Worm (Caenorhabditis elegans) whole organism, L1 larva: ENCODE data around the gene hpo-28.

Experiments
- F16B12.6 ChIP-seq: fragments of 150-350 bp; optimal IDR thresholded peaks from 2 replicates; lab custom pipeline; 2014; ENCODE audit warnings: missing biosample characterization, missing genetic modification characterization
- aha-1 ChIP-seq: fragments of 150-350 bp; optimal IDR thresholded peaks from 2 replicates; lab custom pipeline; 2014; ENCODE audit warnings: missing biosample characterization, missing genetic modification characterization
- aly-2 ChIP-seq: fragments of 150-350 bp; optimal IDR thresholded peaks from 2 replicates; lab custom pipeline; 2014; ENCODE audit warnings: missing biosample characterization, missing genetic modification characterization
- ceh-63 ChIP-seq: fragments of 200-800 bp; sonication (Bioruptor generic); optimal IDR thresholded peaks from 2 replicates; lab custom pipeline; 2018; ENCODE audit warnings: mild to moderate bottlenecking, missing genetic modification characterization, missing compliant biosample characterization
- ceh-8 ChIP-seq: fragments of 200-800 bp; sonication (Bioruptor generic); optimal IDR thresholded peaks from 2 replicates; lab custom pipeline; 2018; ENCODE audit warnings: mild to moderate bottlenecking, missing genetic modification characterization, moderate library complexity, missing compliant biosample characterization
- ceh-82 ChIP-seq, 3 experiments: fragments of 150-350 bp in 1 of 3; sonication (generic microtip) in 2 of 3; optimal IDR thresholded peaks; 2 replicates each; lab custom pipeline; 2014 to 2017; ENCODE audit warnings: missing biosample characterization in 3 of 3, missing genetic modification characterization in 3 of 3
- efl-1 ChIP-seq, 4 experiments: fragments of 150-350 bp; optimal IDR thresholded peaks in 3 of 4; peaks in 1 of 4; 1 replicate in 1 of 4; 2 replicates in 3 of 4; lab custom pipeline; 2014; ENCODE audit warnings: missing biosample characterization in 2 of 4, missing genetic modification characterization in 2 of 4, missing genetic modification reagents in 2 of 4
- efl-3 ChIP-seq: fragments of 200-800 bp; sonication (Bioruptor generic); optimal IDR thresholded peaks from 2 replicates; lab custom pipeline; 2018; ENCODE audit warnings: mild to moderate bottlenecking, missing genetic modification characterization, missing compliant biosample characterization
- elt-2 ChIP-seq: sonication (generic microtip); optimal IDR thresholded peaks from 2 replicates; lab custom pipeline; 2016; ENCODE audit warnings: missing genetic modification characterization, mild to moderate bottlenecking, inconsistent platforms, missing compliant biosample characterization, missing genetic modification reagents
- elt-3 ChIP-seq, 6 experiments: fragments of 150-350 bp in 1 of 6; sonication (generic microtip); optimal IDR thresholded peaks; 2 replicates each; lab custom pipeline; 2017 to 2018; ENCODE audit warnings: missing biosample characterization in 6 of 6, missing genetic modification characterization in 6 of 6, inconsistent platforms in 1 of 6
- fos-1 ChIP-seq: fragments of 150-350 bp; optimal IDR thresholded peaks from 2 replicates; lab custom pipeline; 2014; ENCODE audit warnings: missing biosample characterization, missing genetic modification characterization
- grh-1 ChIP-seq: fragments of 200-800 bp; sonication (Bioruptor generic); IDR thresholded peaks from 2 replicates; pipeline ENCODE4 v1.3.6; 2022; ENCODE audit warnings: missing genetic modification reagents, missing genetic modification characterization, missing compliant biosample characterization
- irx-1 ChIP-seq: sonication (generic microtip); optimal IDR thresholded peaks from 2 replicates; lab custom pipeline; 2016; ENCODE audit warnings: missing genetic modification characterization, missing compliant biosample characterization
- lin-14 ChIP-seq: fragments of 200-800 bp; sonication (Bioruptor generic); optimal IDR thresholded peaks from 2 replicates; lab custom pipeline; 2018; ENCODE audit warnings: mild to moderate bottlenecking, missing genetic modification characterization, moderate library complexity, missing compliant biosample characterization
- lin-15B ChIP-seq: fragments of 150-350 bp; sonication (generic microtip); optimal IDR thresholded peaks from 3 replicates; lab custom pipeline; 2014; ENCODE audit warnings: missing biosample characterization, missing genetic modification characterization
- lin-35 ChIP-seq, 2 experiments: fragments of 150-350 bp; optimal IDR thresholded peaks; 2 replicates each; lab custom pipeline; 2014; ENCODE audit warnings: missing biosample characterization in 2 of 2, missing genetic modification characterization in 2 of 2, missing genetic modification reagents in 2 of 2
- lir-3 ChIP-seq: sonication (generic microtip); optimal IDR thresholded peaks from 2 replicates; lab custom pipeline; 2016; ENCODE audit warnings: mild to moderate bottlenecking, missing genetic modification characterization, moderate library complexity, missing compliant biosample characterization; ENCODE audit not compliant: poor library complexity
- mab-9 ChIP-seq: fragments of 200-800 bp; sonication (Bioruptor generic); IDR thresholded peaks from 2 replicates; pipeline ENCODE4 v1.3.6; 2022; ENCODE audit warnings: missing genetic modification reagents, missing genetic modification characterization, missing compliant biosample characterization
- nhr-11 ChIP-seq: fragments of 150-350 bp; optimal IDR thresholded peaks from 2 replicates; lab custom pipeline; 2014; ENCODE audit warnings: missing biosample characterization, missing genetic modification characterization
- nhr-12 ChIP-seq: sonication (generic microtip); optimal IDR thresholded peaks from 2 replicates; lab custom pipeline; 2017; ENCODE audit warnings: missing biosample characterization, missing genetic modification characterization
- nhr-19 ChIP-seq: fragments of 200-800 bp; sonication (Bioruptor generic); conservative IDR thresholded peaks from 2 replicates; pipeline ENCODE4 v1.3.6; 2022; ENCODE audit warnings: missing genetic modification characterization, missing compliant biosample characterization
- nhr-28 ChIP-seq: fragments of 150-350 bp; optimal IDR thresholded peaks from 2 replicates; lab custom pipeline; 2014; ENCODE audit warnings: missing biosample characterization, missing genetic modification characterization
- nhr-76 ChIP-seq: sonication (generic microtip); optimal IDR thresholded peaks from 2 replicates; lab custom pipeline; 2017; ENCODE audit warnings: missing biosample characterization, missing genetic modification characterization
- nhr-84 ChIP-seq: sonication (generic microtip); optimal IDR thresholded peaks from 2 replicates; lab custom pipeline; 2017; ENCODE audit warnings: missing biosample characterization, missing genetic modification characterization
- nhr-90 ChIP-seq: sonication (generic microtip); optimal IDR thresholded peaks from 2 replicates; lab custom pipeline; 2016; ENCODE audit warnings: mild to moderate bottlenecking, missing genetic modification characterization, missing compliant biosample characterization; ENCODE audit not compliant: poor library complexity
- pqm-1 ChIP-seq: sonication (generic microtip); optimal IDR thresholded peaks from 3 replicates; lab custom pipeline; 2017; ENCODE audit warnings: missing biosample characterization, missing genetic modification characterization
- sox-4 ChIP-seq: sonication (generic microtip); optimal IDR thresholded peaks from 2 replicates; lab custom pipeline; 2016; ENCODE audit warnings: missing genetic modification characterization, missing compliant biosample characterization
- sptf-1 ChIP-seq: fragments of 150-350 bp; optimal IDR thresholded peaks from 2 replicates; lab custom pipeline; 2014; ENCODE audit warnings: missing biosample characterization, missing genetic modification characterization
- sup-37 ChIP-seq: fragments of 200-800 bp; sonication (Bioruptor generic); optimal IDR thresholded peaks from 2 replicates; lab custom pipeline; 2018; ENCODE audit warnings: mild to moderate bottlenecking, missing genetic modification characterization, missing compliant biosample characterization
- swsn-7 ChIP-seq: sonication (generic microtip); optimal IDR thresholded peaks from 2 replicates; lab custom pipeline; 2016; ENCODE audit warnings: missing genetic modification characterization, missing compliant biosample characterization
- unc-30 ChIP-seq: sonication (generic microtip); optimal IDR thresholded peaks from 2 replicates; lab custom pipeline; 2017; ENCODE audit warnings: missing biosample characterization, missing genetic modification characterization
- unc-86 ChIP-seq: sonication (generic microtip); optimal IDR thresholded peaks from 2 replicates; lab custom pipeline; 2016; ENCODE audit warnings: missing genetic modification characterization, missing compliant biosample characterization
- ztf-11 ChIP-seq, 2 experiments: sonication (generic microtip); optimal IDR thresholded peaks; 2 replicates each; lab custom pipeline; 2016 to 2017; ENCODE audit warnings: missing genetic modification characterization in 2 of 2, missing biosample characterization in 1 of 2, missing compliant biosample characterization in 1 of 2
- ztf-4 ChIP-seq: fragments of 150-350 bp; optimal IDR thresholded peaks from 2 replicates; lab custom pipeline; 2014; ENCODE audit warnings: missing biosample characterization, missing genetic modification characterization

Gene hpo-28

ce11 chrIII:5730980-5731636, 22.0 kb upstream of the hpo-28 start, which contains the start of the genes B0244.9 and B0244.7:
Gene B0244.9, minus strand, starts transcription at chrIII:5731030.
Gene B0244.7, plus strand, starts transcription at chrIII:5731501.
- no peak for TF ChIP-seq nhr-12 (tag; lab: Kevin White, UChicago)
- TF ChIP-seq elt-2 (tag; lab: Kevin White, UChicago) = peak; percentile 43
- TF ChIP-seq efl-1 (optimal IDR thresholded peaks at IDR 0.05; lab: Kevin White, UChicago) = no peak
- TF ChIP-seq efl-1 (GFP tag; optimal IDR thresholded peaks at IDR 0.05 in 1 of 2; lab: Kevin White, UChicago) = peak in 1 of 2 experiments; percentile 20

- TF ChIP-seq grh-1 (GFP tag; lab: Robert Waterston, UW) (no peak), aly-2 (tag; lab: Kevin White, UChicago) (no peak), unc-30 (tag; lab: Kevin White, UChicago) (no peak), lir-3 (tag; lab: Kevin White, UChicago) (no peak), nhr-84 (tag; lab: Kevin White, UChicago) (no peak), lin-14 (GFP tag; lab: Kevin White, UChicago) (no peak), F16B12.6 (tag; lab: Kevin White, UChicago) (no peak), sup-37 (no peak), lin-35 (GFP tag; optimal IDR thresholded peaks at IDR 0.05; lab: Kevin White, UChicago) (no peak), ceh-82 (tag; optimal IDR thresholded peaks at IDR 0.05; lab: Kevin White, UChicago) (no peak), nhr-11 (tag; lab: Kevin White, UChicago) (no peak), ztf-11 (tag; optimal IDR thresholded peaks at IDR 0.05; lab: Kevin White, UChicago) (no peak), swsn-7 (tag; lab: Kevin White, UChicago) (no peak), efl-3 (GFP tag; lab: Kevin White, UChicago) (no peak), nhr-19 (GFP tag; lab: Robert Waterston, UW) (no peak)
These were observed 20.9 kb upstream of the hpo-28 start for ce11 chrIII:5730041-5730440.

ce11 chrIII:5729367-5729766, 20.2 kb upstream of the hpo-28 start:
- TF ChIP-seq lir-3 (tag; lab: Kevin White, UChicago) = no peak
- no peak for TF ChIP-seq ceh-8 (GFP tag; lab: Kevin White, UChicago)
- TF ChIP-seq fos-1 = no peak
- TF ChIP-seq pqm-1 (tag; lab: Kevin White, UChicago) = no peak
- TF ChIP-seq, all 84 proteins: peak for 0

- TF ChIP-seq nhr-90 (tag; lab: Kevin White, UChicago) = no peak
- TF ChIP-seq irx-1 = no peak
- TF ChIP-seq sptf-1 (tag; lab: Kevin White, UChicago) = no peak
- no peak for TF ChIP-seq nhr-28 (tag; lab: Kevin White, UChicago)
- TF ChIP-seq lin-14 (GFP tag; lab: Kevin White, UChicago) = no peak
- TF ChIP-seq nhr-76 (tag; lab: Kevin White, UChicago) = no peak
- TF ChIP-seq elt-2 (tag; lab: Kevin White, UChicago) = no peak
- TF ChIP-seq swsn-7 (tag; lab: Kevin White, UChicago) = no peak
- no peak for TF ChIP-seq aha-1 (tag; lab: Kevin White, UChicago)
- no peak for TF ChIP-seq nhr-19 (GFP tag; lab: Robert Waterston, UW)
- no peak for TF ChIP-seq lin-15B (tag; lab: Kevin White, UChicago)
- TF ChIP-seq ztf-4 (tag; lab: Kevin White, UChicago) = no peak
- no peak for TF ChIP-seq unc-86 (tag; lab: Kevin White, UChicago)
These were observed 18.7 kb upstream of the hpo-28 start, which contains the start of gene egg-1 for ce11 chrIII:5727827-5728226. Gene egg-1, plus strand, starts transcription at chrIII:5728180.

- TF ChIP-seq mab-9 (no peak), sox-4 (tag; lab: Kevin White, UChicago) (no peak), ceh-63 (GFP tag; lab: Kevin White, UChicago) (no peak), elt-3 (tag; optimal IDR thresholded peaks at IDR 0.05; lab: Kevin White, UChicago) (no peak)
These were observed 13.4 kb upstream of the hpo-28 start, which contains the start of gene wrm-1 for ce11 chrIII:5722550-5722949. Gene wrm-1, plus strand, starts transcription at chrIII:5722850.
